Fruit fly (Drosophila melanogaster): Measurements from ENCODE around the gene ppk27.

ppk27 gene

dm6 chr3L:3771406-3771935 is 16.5 kb upstream of the ppk27 start (continued):
- TF ChIP-seq CG5180 (GFP tag; optimal IDR thresholded peaks at IDR 0.05) (peak; percentile 9), Dad (GFP tag; optimal IDR thresholded peaks at IDR 0.05) (no peak), CHES-1-like (GFP tag; optimal IDR thresholded peaks at IDR 0.05) (no peak), emc (GFP tag; optimal IDR thresholded peaks at IDR 0.05) (no peak), hth (optimal IDR thresholded peaks at IDR 0.05) (no peak), CG32767 (GFP tag; IDR thresholded peaks at IDR 0.05) (peak; percentile 75), CG11398 (GFP tag; optimal IDR thresholded peaks at IDR 0.05) (no peak), ems (GFP tag; optimal IDR thresholded peaks at IDR 0.05) (peak; percentile 36), nau (GFP tag; optimal IDR thresholded peaks at IDR 0.05) (peak; percentile 35), CG4360 (GFP tag; IDR thresholded peaks at IDR 0.05) (peak; percentile 48; the same call in 1 of the 2 replicates), CG16863 (GFP tag; optimal IDR thresholded peaks at IDR 0.05) (no peak), CG6689 (GFP tag; IDR thresholded peaks at IDR 0.05) (peak; percentile 84), D19A (tag; optimal IDR thresholded peaks at IDR 0.05) (peak; percentile 52), Rx (GFP tag; IDR thresholded peaks at IDR 0.05) (0 out of 2 replicates have a peak, but pooled peaks have one; percentile 25), Blimp-1 (GFP tag; optimal IDR thresholded peaks at IDR 0.05) (peak; percentile 48), lbe (GFP tag; optimal IDR thresholded peaks at IDR 0.05) (peak; percentile 25), CG18262 (tag; optimal IDR thresholded peaks at IDR 0.05) (peak; percentile 52), CG30020 (tag; optimal IDR thresholded peaks at IDR 0.05) (peak; percentile 5), pita (GFP tag; optimal IDR thresholded peaks at IDR 0.05) (no peak), CG1603 (tag; optimal IDR thresholded peaks at IDR 0.05) (no peak), nmo (GFP tag; optimal IDR thresholded peaks at IDR 0.05) (peak; percentile 59), ara (GFP tag; IDR thresholded peaks at IDR 0.05) (peak; percentile 49; the same call in 1 of the 2 replicates), pros (GFP tag; optimal IDR thresholded peaks at IDR 0.05) (no peak), psq (GFP tag; optimal IDR thresholded peaks at IDR 0.05) (no peak), Jarid2 (GFP tag; optimal IDR thresholded peaks at IDR 0.05) (peak; percentile 15), tgo (GFP tag; IDR thresholded peaks at IDR 0.05) (peak; percentile 88), CG8924 (tag; optimal IDR thresholded peaks at IDR 0.05) (peak; percentile 89), CG17385 (GFP tag; optimal IDR thresholded peaks at IDR 0.05) (peak; percentile 69), CG31224 (GFP tag; IDR thresholded peaks at IDR 0.05) (peak; percentile 83), CG4820 (GFP tag; optimal IDR thresholded peaks at IDR 0.05) (no peak), CG7271 (tag; optimal IDR thresholded peaks at IDR 0.05) (no peak), sd (tag; optimal IDR thresholded peaks at IDR 0.05) (peak; percentile 72), bowl (GFP tag; IDR thresholded peaks at IDR 0.05) (no peak), vfl (GFP tag; optimal IDR thresholded peaks at IDR 0.05) (no peak), CG34376 (GFP tag; optimal IDR thresholded peaks at IDR 0.05) (peak; percentile 1), Sry-δ (GFP tag; optimal IDR thresholded peaks at IDR 0.05) (no peak), ham (GFP tag; IDR thresholded peaks at IDR 0.05) (no peak; the same call in 1 of the 2 replicates), CG1024 (GFP tag; IDR thresholded peaks at IDR 0.05) (peak; percentile 37; the same call in 1 of the 2 replicates), sob (GFP tag; IDR thresholded peaks at IDR 0.05) (peak; percentile 92), pzg (GFP tag; optimal IDR thresholded peaks at IDR 0.05) (no peak), CG3065 (GFP tag; optimal IDR thresholded peaks at IDR 0.05) (no peak), sima (GFP tag; optimal IDR thresholded peaks at IDR 0.05) (no peak), pfk (GFP tag; optimal IDR thresholded peaks at IDR 0.05) (no peak), wek (GFP tag; optimal IDR thresholded peaks at IDR 0.05) (no peak), dmrt99B (tag; optimal IDR thresholded peaks at IDR 0.05) (peak; percentile 81), shn (GFP tag; optimal IDR thresholded peaks at IDR 0.05) (no peak), ssp (GFP tag; IDR thresholded peaks at IDR 0.05) (peak; percentile 59), pum (GFP tag; optimal IDR thresholded peaks at IDR 0.05) (no peak), CG2116 (GFP tag; optimal IDR thresholded peaks at IDR 0.05) (peak; percentile 34), CG18476 (GFP tag; optimal IDR thresholded peaks at IDR 0.05) (peak; percentile 19), Ssrp (tag; optimal IDR thresholded peaks at IDR 0.05) (peak; percentile 53)
